Worm (Caenorhabditis elegans) whole organism, early embryonic: Measurements from ENCODE around the gene ZK867.2.

ENCODE experiments used
- B0310.2 ChIP-seq: sonication (generic microtip); optimal IDR thresholded peaks from 2 replicates; lab custom pipeline; 2016; ENCODE audit warnings: mild to moderate bottlenecking, missing genetic modification characterization, missing compliant biosample characterization
- F13C5.2 ChIP-seq: sonication (generic microtip); optimal IDR thresholded peaks from 2 replicates; lab custom pipeline; 2017; ENCODE audit warnings: mild to moderate bottlenecking, missing genetic modification characterization, inconsistent platforms, missing compliant biosample characterization
- ama-1 ChIP-seq: fragments of 150-350 bp; optimal IDR thresholded peaks from 2 replicates; lab custom pipeline; 2014
- ceh-36 ChIP-seq: sonication (generic microtip); optimal IDR thresholded peaks from 2 replicates; lab custom pipeline; 2016; ENCODE audit warnings: missing genetic modification characterization, inconsistent platforms, missing compliant biosample characterization
- hmg-4 ChIP-seq: fragments of 200-800 bp; sonication (Bioruptor generic); optimal IDR thresholded peaks from 2 replicates; lab custom pipeline; 2018; ENCODE audit warnings: mild to moderate bottlenecking, missing genetic modification characterization, missing compliant biosample characterization
- hnd-1 ChIP-seq: sonication (generic microtip); optimal IDR thresholded peaks from 2 replicates; lab custom pipeline; 2016; ENCODE audit warnings: missing genetic modification characterization, missing compliant biosample characterization
- tra-4 ChIP-seq: sonication (generic microtip); optimal IDR thresholded peaks from 2 replicates; lab custom pipeline; 2017; ENCODE audit warnings: missing genetic modification characterization, missing compliant biosample characterization

ce11 chrX:7204175-7204574 lies 2.3 kb upstream of the ZK867.2 start:
- TF ChIP-seq B0310.2 (no peak), ama-1 (lab: Kevin White, UChicago) (no peak), tra-4 (tag; lab: Kevin White, UChicago) (no peak), hnd-1 (tag; lab: Kevin White, UChicago) (no peak), F13C5.2 (no peak), hmg-4 (GFP tag; lab: Kevin White, UChicago) (no peak), ceh-36 (tag; lab: Kevin White, UChicago) (no peak)
